Fruit fly (Drosophila melanogaster): ENCODE measurements around the gene CG7246.
A peak's percentile ranks its signal among the peaks of the same experiment; 100 is the strongest.

DNA sequence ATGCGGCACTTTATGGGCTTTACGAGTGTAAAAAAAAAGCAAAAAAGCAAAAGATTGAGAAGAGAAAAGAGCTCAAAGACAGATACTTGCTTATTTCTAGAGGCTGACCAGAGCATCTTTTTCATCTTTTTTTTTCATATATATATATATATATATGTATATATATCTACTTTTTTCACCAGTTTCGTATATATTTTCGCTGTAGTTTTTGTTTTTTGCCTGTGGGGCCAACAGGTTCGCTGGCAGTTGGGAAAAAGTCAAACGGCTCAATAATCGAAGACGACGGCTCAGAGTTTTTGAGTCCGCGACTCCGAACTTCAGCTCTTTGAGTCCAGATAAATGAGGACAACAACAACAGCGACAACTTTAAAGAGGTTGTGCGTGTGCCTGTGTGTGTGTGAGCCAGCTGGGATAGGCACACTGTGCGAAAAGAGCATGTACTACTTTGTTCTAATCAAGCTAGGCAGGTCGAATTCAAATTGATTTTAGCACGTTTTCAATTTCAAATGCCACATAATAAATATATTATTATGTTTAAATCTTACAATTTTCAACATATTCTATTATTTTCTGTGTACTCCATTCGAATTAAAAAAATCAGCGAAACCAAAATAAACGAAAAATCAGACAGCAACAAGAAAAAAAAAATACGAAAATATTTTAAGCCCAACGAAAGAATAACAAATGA lies 13.9 kb downstream of the CG7246 start:
- peak; percentile 61 for TF ChIP-seq Ptx1 (GFP tag; IDR thresholded peaks at IDR 0.05)
- no peak for TF ChIP-seq Jarid2 (GFP tag; optimal IDR thresholded peaks at IDR 0.05)
- no peak for TF ChIP-seq Abd-B (GFP tag; optimal IDR thresholded peaks at IDR 0.05)
- peak; percentile 26 for TF ChIP-seq fd96Cb (tag; optimal IDR thresholded peaks at IDR 0.05)
- TF ChIP-seq ase (GFP tag; IDR thresholded peaks at IDR 0.05), result no peak
- no peak for TF ChIP-seq NFAT (GFP tag; IDR thresholded peaks at IDR 0.05)
